Worm (Caenorhabditis elegans): ENCODE results near the gene C14C6.5.

DNA sequence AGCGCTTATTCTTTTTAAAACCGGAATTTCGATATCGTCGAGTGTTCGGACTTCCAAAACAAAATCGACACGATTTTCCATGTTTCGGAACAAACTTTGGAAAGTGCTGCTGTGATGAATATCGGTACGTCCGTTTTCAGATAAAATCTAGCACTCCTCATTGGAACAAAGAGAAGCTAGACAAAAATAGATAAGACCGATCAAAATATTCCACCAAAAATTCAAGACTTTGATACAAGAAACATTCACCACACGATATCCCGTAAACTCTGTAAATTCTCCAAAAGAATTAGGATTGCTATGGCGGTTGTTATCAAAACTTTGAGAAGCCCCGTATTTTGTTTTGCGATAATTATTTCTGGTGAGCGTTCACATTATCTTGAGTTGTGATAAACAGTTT, 6.7 kb downstream of the C14C6.5 start, which contains the start of gene C14C6.3:
- TF ChIP-seq egl-27 (tag; optimal IDR thresholded peaks at IDR 0.05), result no peak
- no peak for TF ChIP-seq unc-62 (GFP tag; optimal IDR thresholded peaks at IDR 0.05)
- TF ChIP-seq aly-2 (tag; optimal IDR thresholded peaks at IDR 0.05), result no peak
- no peak for TF ChIP-seq ZK546.5 (tag; optimal IDR thresholded peaks at IDR 0.05)
- TF ChIP-seq nhr-12 (tag; optimal IDR thresholded peaks at IDR 0.05), result no peak
- TF ChIP-seq nhr-25 (tag; optimal IDR thresholded peaks at IDR 0.05), result no peak

Data from whole organism, L2 larva.